Worm (Caenorhabditis elegans) whole organism, late embryonic: ENCODE measurements around the gene mpz-1.
A peak's percentile ranks its signal among the peaks of the same experiment; 100 is the strongest.

ENCODE experiments used
- K02D7.2 ChIP-seq: sonication (generic microtip); optimal IDR thresholded peaks from 2 replicates; lab custom pipeline; 2017; ENCODE audit warnings: mild to moderate bottlenecking, missing genetic modification characterization, missing compliant biosample characterization
- T23F11.4 ChIP-seq: fragments of 200-800 bp; sonication (Bioruptor generic); optimal IDR thresholded peaks from 2 replicates; lab custom pipeline; 2018; ENCODE audit warnings: mild to moderate bottlenecking, missing genetic modification characterization, missing compliant biosample characterization
- ahr-1 ChIP-seq: sonication (generic microtip); optimal IDR thresholded peaks from 2 replicates; lab custom pipeline; 2016; ENCODE audit warnings: missing genetic modification characterization, missing compliant biosample characterization
- ama-1 ChIP-seq: fragments of 150-350 bp; optimal IDR thresholded peaks from 2 replicates; lab custom pipeline; 2014
- ceh-18 ChIP-seq: sonication (generic microtip); optimal IDR thresholded peaks from 2 replicates; lab custom pipeline; 2016; ENCODE audit warnings: missing genetic modification characterization, missing compliant biosample characterization
- ceh-2 ChIP-seq: sonication (generic microtip); optimal IDR thresholded peaks from 2 replicates; lab custom pipeline; 2016; ENCODE audit warnings: missing genotype, missing genetic modification characterization, missing compliant biosample characterization
- ceh-31 ChIP-seq: sonication (generic microtip); optimal IDR thresholded peaks from 2 replicates; lab custom pipeline; 2016; ENCODE audit warnings: missing genetic modification characterization, missing compliant biosample characterization
- ceh-45 ChIP-seq: fragments of 200-800 bp; sonication (Bioruptor generic); IDR thresholded peaks from 2 replicates; pipeline ENCODE4 v1.3.6; 2022; ENCODE audit warnings: missing genetic modification reagents, missing genetic modification characterization, missing compliant biosample characterization
- ceh-48 ChIP-seq: sonication (generic microtip); optimal IDR thresholded peaks from 2 replicates; lab custom pipeline; 2016; ENCODE audit warnings: missing genetic modification characterization, inconsistent platforms, missing compliant biosample characterization
- ceh-9 ChIP-seq: sonication (generic microtip); optimal IDR thresholded peaks from 2 replicates; lab custom pipeline; 2016; ENCODE audit warnings: mild to moderate bottlenecking, missing genetic modification characterization, inconsistent platforms, missing compliant biosample characterization
- dmd-4 ChIP-seq: sonication (generic microtip); optimal IDR thresholded peaks from 2 replicates; lab custom pipeline; 2016; ENCODE audit warnings: borderline replicate concordance, missing genetic modification characterization, missing compliant biosample characterization
- dve-1 ChIP-seq: sonication (generic microtip); optimal IDR thresholded peaks from 2 replicates; lab custom pipeline; 2017; ENCODE audit warnings: antibody characterized with exemption, mild to moderate bottlenecking, missing genetic modification characterization, missing compliant biosample characterization
- elt-2 ChIP-seq: sonication (generic microtip); optimal IDR thresholded peaks from 2 replicates; lab custom pipeline; 2016; ENCODE audit warnings: missing genetic modification reagents, missing genetic modification characterization, missing compliant biosample characterization
- eyg-1 ChIP-seq: sonication (generic microtip); optimal IDR thresholded peaks from 2 replicates; lab custom pipeline; 2016; ENCODE audit warnings: missing genotype, missing genetic modification characterization, missing compliant biosample characterization
- hlh-6 ChIP-seq: sonication (generic microtip); optimal IDR thresholded peaks from 2 replicates; lab custom pipeline; 2016; ENCODE audit warnings: missing genotype, missing genetic modification characterization, missing compliant biosample characterization
- hlh-8 ChIP-seq: sonication (generic microtip); optimal IDR thresholded peaks from 2 replicates; lab custom pipeline; 2016; ENCODE audit warnings: missing genotype, missing genetic modification characterization, missing compliant biosample characterization
- madf-2 ChIP-seq: sonication (generic microtip); optimal IDR thresholded peaks from 2 replicates; lab custom pipeline; 2017; ENCODE audit warnings: missing genetic modification characterization, missing compliant biosample characterization
- nhr-11 ChIP-seq: fragments of 150-350 bp; optimal IDR thresholded peaks from 2 replicates; lab custom pipeline; 2014; ENCODE audit warnings: missing biosample characterization, missing genetic modification characterization
- nhr-232 ChIP-seq: sonication (generic microtip); optimal IDR thresholded peaks from 2 replicates; lab custom pipeline; 2016; ENCODE audit warnings: missing genetic modification characterization, missing compliant biosample characterization
- npax-4 ChIP-seq: sonication (generic microtip); optimal IDR thresholded peaks from 2 replicates; lab custom pipeline; 2016; ENCODE audit warnings: missing genetic modification characterization, missing compliant biosample characterization
- odd-2 ChIP-seq: sonication (generic microtip); optimal IDR thresholded peaks from 2 replicates; lab custom pipeline; 2017; ENCODE audit warnings: antibody characterized with exemption, mild to moderate bottlenecking, missing genetic modification characterization, missing compliant biosample characterization
- pag-3 ChIP-seq: sonication (generic microtip); optimal IDR thresholded peaks from 2 replicates; lab custom pipeline; 2016; ENCODE audit warnings: missing compliant biosample characterization, missing genetic modification characterization, borderline replicate concordance
- pax-1 ChIP-seq: fragments of 150-350 bp; optimal IDR thresholded peaks from 2 replicates; lab custom pipeline; 2014; ENCODE audit warnings: missing biosample characterization, missing genetic modification characterization
- pros-1 ChIP-seq: fragments of 150-350 bp; optimal IDR thresholded peaks from 2 replicates; lab custom pipeline; 2014; ENCODE audit warnings: missing biosample characterization, missing genetic modification reagents, missing genetic modification characterization
- ref-2 ChIP-seq: sonication (generic microtip); optimal IDR thresholded peaks from 2 replicates; lab custom pipeline; 2016; ENCODE audit warnings: missing genetic modification characterization, missing compliant biosample characterization
- sdc-2 ChIP-seq: sonication (generic microtip); optimal IDR thresholded peaks from 2 replicates; lab custom pipeline; 2016; ENCODE audit warnings: missing genotype, missing genetic modification characterization, missing compliant biosample characterization
- sox-2 ChIP-seq: fragments of 200-800 bp; sonication (Bioruptor generic); IDR thresholded peaks from 2 replicates; pipeline ENCODE4 v1.3.6; 2022; ENCODE audit warnings: missing genetic modification reagents, missing genetic modification characterization, missing compliant biosample characterization
- sox-4 ChIP-seq: sonication (generic microtip); optimal IDR thresholded peaks from 2 replicates; lab custom pipeline; 2017; ENCODE audit warnings: mild to moderate bottlenecking, missing genetic modification characterization, inconsistent platforms, missing compliant biosample characterization
- tbx-7 ChIP-seq: sonication (generic microtip); optimal IDR thresholded peaks from 2 replicates; lab custom pipeline; 2016; ENCODE audit warnings: missing genotype, missing genetic modification characterization, missing compliant biosample characterization
- ttx-3 ChIP-seq: sonication (generic microtip); optimal IDR thresholded peaks from 2 replicates; lab custom pipeline; 2016; ENCODE audit warnings: missing genetic modification reagents, missing genetic modification characterization, missing compliant biosample characterization
- unc-42 ChIP-seq: sonication (generic microtip); optimal IDR thresholded peaks from 2 replicates; lab custom pipeline; 2016; ENCODE audit warnings: missing genotype, missing genetic modification characterization, missing compliant biosample characterization
- unc-55 ChIP-seq: sonication (generic microtip); optimal IDR thresholded peaks from 2 replicates; lab custom pipeline; 2017; ENCODE audit warnings: missing biosample characterization, missing genetic modification reagents, missing genetic modification characterization
- ztf-16 ChIP-seq: sonication (generic microtip); optimal IDR thresholded peaks from 2 replicates; lab custom pipeline; 2017; ENCODE audit warnings: missing genetic modification characterization, missing compliant biosample characterization

The mpz-1 gene

DNA sequence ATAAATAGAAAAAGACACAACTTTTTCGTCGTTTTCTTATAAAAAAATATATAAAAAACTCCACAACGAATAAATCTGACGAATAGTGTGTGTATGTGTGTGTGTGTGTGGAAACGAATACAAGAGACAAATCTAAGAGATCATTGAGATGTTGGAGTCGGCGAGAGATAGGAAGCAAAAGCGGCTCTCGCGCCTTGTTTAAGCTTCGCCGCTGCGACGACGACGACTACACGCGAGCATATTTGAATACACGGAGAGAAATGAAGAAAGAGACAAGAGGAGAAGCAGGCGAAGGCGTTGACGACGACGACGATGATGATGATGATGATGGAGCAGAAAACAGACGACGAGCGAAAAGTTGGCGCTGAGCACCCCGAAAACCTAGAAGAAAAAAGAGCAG lies 33.1 kb downstream of the mpz-1 start:
- TF ChIP-seq sox-4 (tag; lab: Kevin White, UChicago) (no peak), unc-42 (tag; lab: Kevin White, UChicago) (peak; percentile 35), sdc-2 (no peak), K02D7.2 (tag; lab: Kevin White, UChicago) (no peak), ceh-31 (tag; lab: Kevin White, UChicago) (peak; percentile 37), ceh-9 (tag; lab: Kevin White, UChicago) (no peak), ama-1 (lab: Kevin White, UChicago) (no peak), madf-2 (tag; lab: Kevin White, UChicago) (peak; percentile 39), dve-1 (tag; lab: Kevin White, UChicago) (no peak), ceh-45 (no peak)

DNA sequence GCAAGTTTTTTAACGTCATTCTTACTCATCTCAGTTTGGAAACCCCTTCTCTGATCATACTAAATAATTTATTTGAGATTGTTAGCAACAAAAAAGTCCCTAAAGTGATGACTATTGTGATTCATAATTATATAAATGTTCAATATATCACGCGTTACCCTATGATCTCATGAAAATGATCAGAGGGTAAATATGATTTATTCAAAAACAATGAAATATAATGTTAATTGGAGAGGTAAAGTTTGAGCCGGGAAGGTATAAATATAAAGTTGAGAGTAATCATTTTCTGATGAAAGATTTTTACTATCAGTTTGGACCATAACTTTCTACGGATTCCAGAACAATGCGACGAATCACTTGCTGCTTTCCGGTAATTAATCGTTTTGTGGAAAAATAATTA lies 40.9 kb downstream of the mpz-1 start, which contains the start of gene C52A11.3:
TSS of gene C52A11.3 (plus strand) at position 301 of the 400 bp plus-strand sequence.
- TF ChIP-seq dmd-4: no peak

DNA sequence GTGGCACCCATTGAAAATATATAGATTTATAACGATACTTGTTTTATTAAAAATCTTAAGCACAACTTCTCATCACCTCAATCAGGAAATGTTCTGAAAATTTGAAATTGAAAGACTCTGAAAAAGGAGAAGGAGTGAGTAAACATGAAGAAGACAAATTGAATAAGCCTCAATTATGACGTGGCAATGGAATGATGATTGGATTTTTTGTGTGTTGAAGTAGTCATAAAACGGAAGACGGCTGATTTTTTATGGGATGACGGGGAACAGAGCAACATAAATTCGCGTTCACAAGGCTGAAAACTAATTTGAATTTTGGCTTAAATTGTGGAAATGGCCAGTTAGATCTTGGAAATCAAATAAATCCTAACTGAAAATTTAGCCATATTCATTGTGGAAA lies 46.4 kb downstream of the mpz-1 start, which contains the start of gene glb-12:
TSS of gene glb-12 (minus strand) at position 101 of the 400 bp plus-strand sequence.
- TF ChIP-seq ztf-16 (tag; lab: Kevin White, UChicago): no peak
- TF ChIP-seq npax-4: no peak
- TF ChIP-seq ref-2 (tag; lab: Kevin White, UChicago): no peak
- no peak for TF ChIP-seq hlh-6 (tag; lab: Kevin White, UChicago)
- no peak for TF ChIP-seq T23F11.4 (GFP tag; lab: Kevin White, UChicago)
- TF ChIP-seq nhr-232 (tag; lab: Kevin White, UChicago): no peak

DNA sequence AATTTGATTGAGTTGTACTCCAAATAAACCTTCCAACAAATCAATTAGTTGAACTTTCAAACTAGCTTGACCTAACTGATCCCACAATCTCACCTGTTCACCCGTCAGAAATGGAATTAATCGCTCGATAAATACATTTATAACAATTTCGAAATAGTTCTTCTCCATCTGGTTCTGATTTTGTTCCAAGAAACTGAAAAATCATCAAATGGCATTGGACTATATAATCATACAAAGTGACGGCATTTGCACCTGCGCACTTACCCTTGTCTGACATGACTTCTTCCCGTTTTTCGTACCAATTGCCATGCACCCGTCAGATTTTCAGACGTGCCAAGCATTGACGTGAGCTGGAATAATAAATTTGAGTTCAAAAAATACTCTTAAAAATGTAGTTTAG lies 47.2 kb downstream of the mpz-1 start:
- TF ChIP-seq ceh-45 (no peak), ceh-18 (tag; lab: Kevin White, UChicago) (no peak)
- TF ChIP-seq, all 69 proteins: peak for 0

DNA sequence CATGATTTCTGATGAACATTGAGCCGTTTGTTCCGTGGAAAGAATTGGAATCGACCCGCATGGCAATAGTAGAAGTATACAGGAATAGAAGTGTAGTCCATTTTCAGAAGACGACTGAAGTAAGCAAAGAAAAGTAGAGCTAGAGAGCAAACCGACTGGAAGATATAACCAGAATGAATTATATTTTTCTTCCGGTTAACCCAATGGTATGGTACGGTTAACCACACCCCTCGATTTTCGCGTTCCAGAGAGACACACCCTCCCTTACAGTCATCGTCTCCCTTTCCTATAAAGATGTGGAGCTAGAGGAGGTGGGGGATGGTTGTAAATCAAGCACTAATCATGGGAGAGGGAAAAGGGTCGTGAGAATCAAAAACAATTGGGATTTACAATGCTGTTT lies 54.9 kb downstream of the mpz-1 start, which contains the start of gene C09G5.14:
TSS of gene C09G5.14 (minus strand) at position 101 of the 400 bp plus-strand sequence.
- TF ChIP-seq ceh-48 (tag; lab: Kevin White, UChicago): no peak
- TF ChIP-seq tbx-7 (tag; lab: Kevin White, UChicago): no peak

DNA sequence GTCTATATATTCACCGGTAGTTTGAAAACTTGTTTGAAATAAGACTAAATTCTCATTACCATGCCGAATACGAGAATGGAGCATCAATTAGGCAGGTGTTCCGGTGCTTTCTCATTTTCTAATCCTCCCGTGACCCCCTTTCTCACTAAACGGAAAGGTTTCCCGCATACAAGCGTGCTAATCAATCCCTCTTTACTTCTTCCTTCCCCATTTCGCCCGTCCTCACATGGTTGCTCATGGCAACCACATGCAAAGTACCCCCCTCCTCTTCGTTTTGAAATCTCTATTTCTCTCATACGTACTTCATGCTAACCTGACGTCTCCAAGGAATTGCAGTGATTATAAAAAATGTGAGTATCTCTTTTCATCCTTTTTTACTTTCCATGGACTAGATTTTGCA lies 58.0 kb downstream of the mpz-1 start, which contains the start of gene mks-5:
TSS of gene mks-5 (plus strand) at position 301 of the 400 bp plus-strand sequence.
- TF ChIP-seq ahr-1 (tag; lab: Kevin White, UChicago) (no peak), hlh-8 (tag; lab: Kevin White, UChicago) (no peak), unc-55 (GFP tag; lab: Kevin White, UChicago) (no peak), ttx-3 (no peak), sdc-2 (no peak)

DNA sequence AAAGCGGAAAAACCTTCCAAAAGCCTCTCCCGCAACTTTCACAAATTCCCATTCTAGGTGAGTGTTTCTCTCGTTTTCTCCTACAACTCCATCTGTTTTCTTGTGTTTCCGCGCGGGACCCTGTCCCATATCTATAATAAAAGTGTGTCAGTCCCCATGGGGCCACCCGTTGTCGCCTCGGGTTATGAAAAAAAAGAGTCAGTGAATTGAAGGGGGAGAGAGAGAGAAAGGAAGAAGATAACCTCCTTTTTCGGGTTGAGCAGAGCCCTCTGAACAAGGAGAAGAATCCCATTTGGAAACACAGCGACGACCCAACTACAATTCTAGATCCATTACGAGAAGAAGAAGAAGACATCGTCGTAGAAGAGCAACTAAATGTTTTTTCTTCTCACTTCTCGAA lies 60.8 kb downstream of the mpz-1 start, which contains the start of gene C09G5.13:
TSS of gene C09G5.13 (plus strand) at position 301 of the 400 bp plus-strand sequence.
- TF ChIP-seq nhr-11 (tag; lab: Kevin White, UChicago) (no peak), sox-2 (GFP tag; lab: Robert Waterston, UW) (no peak), sox-4 (tag; lab: Kevin White, UChicago) (no peak), ceh-18 (tag; lab: Kevin White, UChicago) (no peak), pros-1 (tag; lab: Kevin White, UChicago) (no peak), odd-2 (tag; lab: Kevin White, UChicago) (no peak), elt-2 (no peak), eyg-1 (no peak), ceh-2 (no peak), pag-3 (tag; lab: Kevin White, UChicago) (no peak), ttx-3 (no peak), pax-1 (no peak), ceh-45 (no peak)
